Worm (Caenorhabditis elegans) whole organism, midembryonic: ENCODE measurements around the gene Y51A2A.16.
"Not testable (repeated sequence)": the region's sequence is repeated elsewhere in the genome, so short reads cannot be mapped to it uniquely, and the experiment has no call there.

ENCODE experiments used
- tab-1 ChIP-seq: fragments of 200-800 bp; sonication (Bioruptor generic); IDR thresholded peaks from 2 replicates; pipeline ENCODE4 v1.3.6; 2022; ENCODE audit warnings: missing genetic modification characterization, missing compliant biosample characterization
- ztf-29 ChIP-seq: fragments of 200-800 bp; sonication (Bioruptor generic); IDR thresholded peaks from 2 replicates; pipeline ENCODE4 v1.3.6; 2022; ENCODE audit warnings: missing genetic modification reagents, missing genetic modification characterization, missing compliant biosample characterization

- not testable (repeated sequence) for TF ChIP-seq ztf-29; tab-1 (GFP tag; lab: Robert Waterston, UW)
Observed at ce11 chrV:18302414-18302813, 21.7 kb upstream of the Y51A2A.16 start, which contains the start of gene Y51A2A.6.
